Worm (Caenorhabditis elegans): Measurements from ENCODE around the gene B0035.18.

The B0035.18 gene

ce11 chrIV:11340735-11341443 is 20.8 kb downstream of the B0035.18 start (continued):
- no peak for TF ChIP-seq K11D2.4 (GFP tag; IDR thresholded peaks at IDR 0.05)
- TF ChIP-seq snpc-4 (GFP tag; optimal IDR thresholded peaks at IDR 0.05) = no peak
- TF ChIP-seq snpc-4 (tag; optimal IDR thresholded peaks at IDR 0.05) = no peak
- TF ChIP-seq sea-2 (GFP tag; IDR thresholded peaks at IDR 0.05) = no peak
- TF ChIP-seq bed-1 (GFP tag; IDR thresholded peaks at IDR 0.05) = no peak
- TF ChIP-seq hmg-20 (GFP tag; IDR thresholded peaks at IDR 0.05) = 0 out of 2 replicates have a peak, but pooled peaks have one; percentile 2
- TF ChIP-seq ztf-3 (GFP tag; optimal IDR thresholded peaks at IDR 0.05) = no peak
- no peak for TF ChIP-seq C06A6.2 (GFP tag; conservative IDR thresholded peaks at IDR 0.05)
- TF ChIP-seq tlf-1 (GFP tag; optimal IDR thresholded peaks at IDR 0.05) = peak; percentile 7
- no peak for TF ChIP-seq let-526 (GFP tag; IDR thresholded peaks at IDR 0.05)
- TF ChIP-seq F33H1.4 (GFP tag; IDR thresholded peaks at IDR 0.05) = no peak; the same call in 1 of the 2 replicates
- TF ChIP-seq ceh-91 (GFP tag; IDR thresholded peaks at IDR 0.05) = 0 out of 2 replicates have a peak, but pooled peaks have one; percentile 49
- TF ChIP-seq Y56A3A.18 (GFP tag; IDR thresholded peaks at IDR 0.05) = no peak
- no peak for TF ChIP-seq zim-3 (tag; optimal IDR thresholded peaks at IDR 0.05)
- no peak for TF ChIP-seq lin-40 (tag; optimal IDR thresholded peaks at IDR 0.05)
- TF ChIP-seq efl-1 (GFP tag; optimal IDR thresholded peaks at IDR 0.05) = peak; percentile 2
- TF ChIP-seq ztf-6 (GFP tag; IDR thresholded peaks at IDR 0.05) = no peak
- no peak for TF ChIP-seq hlh-26 (GFP tag; conservative IDR thresholded peaks at IDR 0.05)
- TF ChIP-seq mel-28 (tag; optimal IDR thresholded peaks at IDR 0.05; ENCODE audit: borderline replicate concordance) = no peak
- TF ChIP-seq ceh-100 (GFP tag; IDR thresholded peaks at IDR 0.05) = peak; percentile 39; the same call in 1 of the 2 replicates
- TF ChIP-seq ztf-28 (GFP tag; IDR thresholded peaks at IDR 0.05) = no peak
- TF ChIP-seq egl-18 (GFP tag; IDR thresholded peaks at IDR 0.05) = no peak
- TF ChIP-seq B0261.1 (tag; optimal IDR thresholded peaks at IDR 0.05) = no peak
- TF ChIP-seq nhr-120 (GFP tag; IDR thresholded peaks at IDR 0.05) = no peak
- TF ChIP-seq bed-2 (GFP tag; IDR thresholded peaks at IDR 0.05) = no peak
- TF ChIP-seq die-1 (tag; optimal IDR thresholded peaks at IDR 0.05) = no peak
- 0 out of 2 replicates have a peak, but pooled peaks have one; percentile 53 for TF ChIP-seq ekl-4 (GFP tag; IDR thresholded peaks at IDR 0.05)
- no peak for TF ChIP-seq aptf-2 (GFP tag; conservative IDR thresholded peaks at IDR 0.05)
- TF ChIP-seq F49E8.2 (tag; optimal IDR thresholded peaks at IDR 0.05; ENCODE audit: insufficient read depth) = peak; percentile 60
- TF ChIP-seq nfya-1 (tag; optimal IDR thresholded peaks at IDR 0.05; ENCODE audit: borderline replicate concordance, insufficient read depth) = no peak
- no peak; the same call in none of the 2 replicates for TF ChIP-seq attf-6 (GFP tag; IDR thresholded peaks at IDR 0.05)
- peak; percentile 90; the same call in 1 of the 2 replicates for TF ChIP-seq F39B2.1 (GFP tag; IDR thresholded peaks at IDR 0.05)
- no peak for TF ChIP-seq sptf-2 (GFP tag; optimal IDR thresholded peaks at IDR 0.05)
- TF ChIP-seq F10E7.11 (tag; optimal IDR thresholded peaks at IDR 0.05) = no peak
- TF ChIP-seq pha-4 (tag; optimal IDR thresholded peaks at IDR 0.05) = no peak
- TF ChIP-seq rcor-1 (GFP tag; IDR thresholded peaks at IDR 0.05) = peak; percentile 37; the same call in 1 of the 2 replicates
- no peak for TF ChIP-seq somi-1 (GFP tag; optimal IDR thresholded peaks at IDR 0.05)
- no peak for TF ChIP-seq T07F8.4 (tag; optimal IDR thresholded peaks at IDR 0.05)
- peak; percentile 71 for TF ChIP-seq madf-6 (GFP tag; IDR thresholded peaks at IDR 0.05)
- TF ChIP-seq ets-4 (GFP tag; optimal IDR thresholded peaks at IDR 0.05) = no peak
- TF ChIP-seq B0019.2 (GFP tag; conservative IDR thresholded peaks at IDR 0.05) = peak; percentile 49; the same call in 1 of the 2 replicates
- peak; percentile 93 for TF ChIP-seq hrde-1 (tag; optimal IDR thresholded peaks at IDR 0.05; ENCODE audit: borderline replicate concordance)
- TF ChIP-seq Y79H2A.3 (GFP tag; conservative IDR thresholded peaks at IDR 0.05) = peak; percentile 83
- TF ChIP-seq tbp1 (GFP tag; optimal IDR thresholded peaks at IDR 0.05) = peak; percentile 7
- peak; percentile 32; the same call in 1 of the 2 replicates for TF ChIP-seq hmg-1.2 (GFP tag; IDR thresholded peaks at IDR 0.05)
- no peak for TF ChIP-seq zfh-2 (GFP tag; conservative IDR thresholded peaks at IDR 0.05)
- peak; percentile 63 for TF ChIP-seq Y53G8AR.9 (GFP tag; conservative IDR thresholded peaks at IDR 0.05)
